Fruit fly (Drosophila melanogaster): ENCODE results near the gene CG17477.

dm6 chr3R:17087977-17088618 is 38.6 kb downstream of the CG17477 start, which contains the start of gene cal1:
- no peak for TF ChIP-seq Mnt (GFP tag; optimal IDR thresholded peaks at IDR 0.05)
- no peak for TF ChIP-seq ovo (GFP tag; optimal IDR thresholded peaks at IDR 0.05)
- no peak for TF ChIP-seq CG33017 (tag; optimal IDR thresholded peaks at IDR 0.05)
- no peak for TF ChIP-seq Hr96 (GFP tag; optimal IDR thresholded peaks at IDR 0.05)
- TF ChIP-seq CG11617 (GFP tag; optimal IDR thresholded peaks at IDR 0.05): no peak
- no peak for TF ChIP-seq CG5204 (GFP tag; optimal IDR thresholded peaks at IDR 0.05)

Measured in whole organism, adult.